Fruit fly (Drosophila melanogaster): ENCODE measurements around the gene CG10431.
A peak's percentile ranks its signal among the peaks of the same experiment; 100 is the strongest.

DNA sequence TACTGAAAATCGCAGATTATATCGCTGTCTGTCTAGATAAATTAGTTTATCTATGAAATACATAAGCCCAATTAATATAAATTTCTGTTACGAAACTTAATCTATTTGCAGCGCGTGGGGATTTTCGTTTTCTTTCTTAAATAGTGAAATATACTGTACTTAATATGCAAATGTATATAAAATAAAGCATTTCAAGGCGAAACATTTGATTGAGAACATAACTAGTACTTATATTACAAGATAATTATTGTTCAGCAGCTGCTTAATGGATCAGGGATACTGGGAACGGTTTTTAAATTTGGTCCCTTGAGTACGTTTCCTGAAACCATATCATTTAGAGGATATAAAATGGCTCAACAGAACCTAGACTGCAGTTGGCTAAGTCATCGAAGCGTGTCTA is 17.7 kb downstream of the CG10431 start, which contains the start of gene CG46465:
- no peak for TF ChIP-seq CG1620 (GFP tag; optimal IDR thresholded peaks at IDR 0.05)
- TF ChIP-seq CG7045 (GFP tag; optimal IDR thresholded peaks at IDR 0.05), result no peak
- no peak for TF ChIP-seq Mnt (GFP tag; optimal IDR thresholded peaks at IDR 0.05)
- TF ChIP-seq kay (GFP tag; ENCODE audit: borderline replicate concordance), result peak; percentile 87
- no peak for TF ChIP-seq pad (GFP tag; optimal IDR thresholded peaks at IDR 0.05)
- TF ChIP-seq Crg-1 (GFP tag; optimal IDR thresholded peaks at IDR 0.05), result no peak
- TF ChIP-seq CG33017 (tag; optimal IDR thresholded peaks at IDR 0.05), result no peak

All from whole organism, adult.